Worm (Caenorhabditis elegans) whole organism, L1 larva: Measurements from ENCODE around the gene fbxa-148.

Experiments
- aly-2 ChIP-seq: fragments of 150-350 bp; optimal IDR thresholded peaks from 2 replicates; lab custom pipeline; 2014; ENCODE audit warnings: missing biosample characterization, missing genetic modification characterization
- ceh-8 ChIP-seq: fragments of 200-800 bp; sonication (Bioruptor generic); optimal IDR thresholded peaks from 2 replicates; lab custom pipeline; 2018; ENCODE audit warnings: mild to moderate bottlenecking, missing genetic modification characterization, moderate library complexity, missing compliant biosample characterization
- ceh-82 ChIP-seq, 3 experiments: fragments of 150-350 bp in 1 of 3; sonication (generic microtip) in 2 of 3; optimal IDR thresholded peaks; 2 replicates each; lab custom pipeline; 2014 to 2017; ENCODE audit warnings: missing biosample characterization in 3 of 3, missing genetic modification characterization in 3 of 3
- egl-13 ChIP-seq: sonication (generic microtip); optimal IDR thresholded peaks from 2 replicates; lab custom pipeline; 2016; ENCODE audit warnings: missing genotype, missing genetic modification reagents, missing genetic modification characterization, missing compliant biosample characterization
- egl-27 ChIP-seq, 2 experiments: fragments of 150-350 bp in 1 of 2; sonication (generic microtip); optimal IDR thresholded peaks; 3 replicates each; lab custom pipeline; 2017 to 2018; ENCODE audit warnings: missing biosample characterization in 2 of 2, missing genetic modification characterization in 2 of 2, missing genetic modification reagents in 2 of 2
- elt-3 ChIP-seq, 6 experiments: fragments of 150-350 bp in 1 of 6; sonication (generic microtip); optimal IDR thresholded peaks; 2 replicates each; lab custom pipeline; 2017 to 2018; ENCODE audit warnings: missing biosample characterization in 6 of 6, missing genetic modification characterization in 6 of 6, inconsistent platforms in 1 of 6
- isw-1 ChIP-seq: fragments of 200-800 bp; sonication (Bioruptor generic); IDR thresholded peaks from 2 replicates; pipeline ENCODE4 v1.3.6; 2022; ENCODE audit warnings: missing genetic modification characterization, missing compliant biosample characterization
- lin-13 ChIP-seq: fragments of 150-350 bp; optimal IDR thresholded peaks from 2 replicates; lab custom pipeline; 2014; ENCODE audit warnings: missing biosample characterization, missing genetic modification reagents, missing genetic modification characterization
- lin-15B ChIP-seq: fragments of 150-350 bp; sonication (generic microtip); optimal IDR thresholded peaks from 3 replicates; lab custom pipeline; 2014; ENCODE audit warnings: missing biosample characterization, missing genetic modification characterization
- nhr-12 ChIP-seq: sonication (generic microtip); optimal IDR thresholded peaks from 2 replicates; lab custom pipeline; 2017; ENCODE audit warnings: missing biosample characterization, missing genetic modification characterization
- nhr-77 ChIP-seq: fragments of 150-350 bp; optimal IDR thresholded peaks from 2 replicates; lab custom pipeline; 2014; ENCODE audit warnings: missing biosample characterization, missing genetic modification characterization
- pag-3 ChIP-seq: sonication (generic microtip); optimal IDR thresholded peaks from 2 replicates; lab custom pipeline; 2017; ENCODE audit warnings: missing genetic modification characterization, mild to moderate bottlenecking, missing compliant biosample characterization, antibody characterized with exemption, borderline replicate concordance; ENCODE audit not compliant: insufficient read depth
- skn-1 ChIP-seq: fragments of 150-350 bp; optimal IDR thresholded peaks from 2 replicates; lab custom pipeline; 2014; ENCODE audit warnings: missing biosample characterization, missing genetic modification characterization
- ztf-4 ChIP-seq: fragments of 150-350 bp; optimal IDR thresholded peaks from 2 replicates; lab custom pipeline; 2014; ENCODE audit warnings: missing biosample characterization, missing genetic modification characterization

DNA sequence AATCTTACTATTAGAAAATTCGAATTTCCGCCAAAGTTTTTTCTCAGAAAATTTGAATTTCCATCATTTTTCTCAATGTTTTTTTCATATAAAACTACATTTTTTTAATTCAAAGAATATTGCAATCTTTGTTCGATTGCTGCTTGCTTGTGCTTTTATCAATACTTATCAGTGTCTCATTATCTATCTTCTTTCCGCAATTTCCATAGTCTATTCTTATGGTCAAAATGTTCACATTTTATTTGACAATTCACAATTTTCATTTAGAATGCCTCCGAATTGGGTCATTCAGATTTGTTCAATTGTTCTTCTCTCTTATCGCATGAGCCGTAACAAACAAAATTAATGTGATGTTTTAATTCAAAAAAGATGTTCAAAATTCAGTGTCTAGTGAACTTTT is 27.5 kb upstream of the fbxa-148 start:
- no peak for TF ChIP-seq isw-1 (GFP tag; lab: Robert Waterston, UW)
- no peak for TF ChIP-seq lin-13 (GFP tag; lab: Kevin White, UChicago)
- TF ChIP-seq elt-3 (tag; optimal IDR thresholded peaks at IDR 0.05; lab: Kevin White, UChicago), result no peak
- TF ChIP-seq skn-1 (tag; lab: Kevin White, UChicago), result no peak
- no peak for TF ChIP-seq pag-3
- TF ChIP-seq ztf-4, result no peak
- TF ChIP-seq nhr-77 (tag; lab: Kevin White, UChicago), result no peak
- TF ChIP-seq egl-13 (tag; lab: Kevin White, UChicago), result no peak
- no peak for TF ChIP-seq nhr-12 (tag; lab: Kevin White, UChicago)
- no peak for TF ChIP-seq ceh-8 (GFP tag; lab: Kevin White, UChicago)
- no peak for TF ChIP-seq lin-15B (tag; lab: Kevin White, UChicago)
- no peak for TF ChIP-seq aly-2 (tag; lab: Kevin White, UChicago)
- no peak for TF ChIP-seq egl-27 (tag; optimal IDR thresholded peaks at IDR 0.05; lab: Kevin White, UChicago)
- no peak for TF ChIP-seq ceh-82 (tag; optimal IDR thresholded peaks at IDR 0.05; lab: Kevin White, UChicago)
